Worm (Caenorhabditis elegans): Measurements from ENCODE around the gene unc-7.

The unc-7 gene

DNA sequence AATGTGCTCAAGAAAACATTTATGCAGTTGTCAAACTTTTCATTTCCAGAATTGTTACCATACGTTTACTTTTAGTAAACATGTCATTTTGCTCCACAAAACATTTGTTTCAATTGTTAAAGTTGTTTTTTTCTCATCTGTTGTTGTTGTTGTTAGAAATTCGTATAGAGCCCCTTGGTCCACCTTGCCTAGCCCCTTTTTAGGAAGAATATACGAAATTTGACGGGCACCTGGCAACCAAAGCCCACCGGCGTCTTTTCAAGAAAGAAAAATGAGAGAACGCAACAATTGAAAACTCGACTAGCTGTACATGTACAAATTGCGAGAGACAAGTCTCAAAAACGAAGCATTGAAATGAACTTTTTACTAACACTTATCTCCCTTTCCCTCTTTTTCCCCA lies 63.1 kb downstream of the unc-7 start, which contains the start of gene F09B12.5:
Gene F09B12.5, plus strand, starts transcription at position 301 of the 400 bp plus-strand sequence.
- TF ChIP-seq ZK546.5 (tag; optimal IDR thresholded peaks at IDR 0.05) (no peak), lin-13 (GFP tag; optimal IDR thresholded peaks at IDR 0.05) (no peak), unc-39 (tag; optimal IDR thresholded peaks at IDR 0.05) (no peak), ceh-16 (tag; optimal IDR thresholded peaks at IDR 0.05) (no peak), nhr-77 (tag; optimal IDR thresholded peaks at IDR 0.05) (no peak), elt-3 (tag; optimal IDR thresholded peaks at IDR 0.05) (no peak), lin-11 (tag; optimal IDR thresholded peaks at IDR 0.05) (no peak), elt-1 (tag; optimal IDR thresholded peaks at IDR 0.05) (no peak), unc-55 (GFP tag; optimal IDR thresholded peaks at IDR 0.05) (no peak), lin-39 (tag; optimal IDR thresholded peaks at IDR 0.05) (no peak), egl-27 (tag; optimal IDR thresholded peaks at IDR 0.05) (no peak), dmd-4 (tag; optimal IDR thresholded peaks at IDR 0.05) (no peak), nhr-12 (tag; optimal IDR thresholded peaks at IDR 0.05) (no peak), aly-2 (tag; optimal IDR thresholded peaks at IDR 0.05) (no peak), nhr-25 (tag; optimal IDR thresholded peaks at IDR 0.05) (no peak), peb-1 (tag; optimal IDR thresholded peaks at IDR 0.05) (no peak), Y55F3AM.14 (GFP tag; optimal IDR thresholded peaks at IDR 0.05) (no peak)

DNA sequence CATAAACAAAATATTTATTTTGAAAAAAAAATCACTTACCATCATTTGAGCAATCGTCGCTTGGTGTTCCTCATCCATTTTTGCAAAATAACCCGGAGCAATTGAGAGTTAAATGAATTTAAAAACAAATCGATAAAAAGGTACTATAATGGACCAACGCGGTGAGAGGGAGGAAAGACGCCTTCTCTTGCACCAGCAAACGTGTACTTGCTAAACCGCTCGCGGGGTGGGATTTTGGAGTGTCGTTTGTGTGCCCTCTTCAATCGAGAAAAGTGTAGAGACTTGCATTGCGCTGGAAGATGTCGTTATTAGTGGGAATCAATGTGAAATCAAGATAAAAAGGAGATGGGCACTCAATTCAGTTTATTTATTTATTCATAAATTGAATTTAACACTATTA lies 63.7 kb downstream of the unc-7 start, which contains the start of gene H40L08.1:
Gene H40L08.1, minus strand, starts transcription at position 292 of the 400 bp plus-strand sequence.
- TF ChIP-seq mab-5 (tag; optimal IDR thresholded peaks at IDR 0.05) (no peak), unc-62 (GFP tag; optimal IDR thresholded peaks at IDR 0.05) (no peak), sem-4 (tag; optimal IDR thresholded peaks at IDR 0.05) (no peak), sma-3 (GFP tag; optimal IDR thresholded peaks at IDR 0.05) (no peak), elt-1 (tag; optimal IDR thresholded peaks at IDR 0.05) (no peak), ceh-16 (tag; optimal IDR thresholded peaks at IDR 0.05) (no peak), nhr-12 (tag; optimal IDR thresholded peaks at IDR 0.05) (no peak), nhr-21 (tag; optimal IDR thresholded peaks at IDR 0.05) (no peak), lsy-2 (tag; optimal IDR thresholded peaks at IDR 0.05) (no peak), nhr-25 (tag; optimal IDR thresholded peaks at IDR 0.05) (no peak), mbf-1 (tag; optimal IDR thresholded peaks at IDR 0.05) (no peak), sma-9 (GFP tag; optimal IDR thresholded peaks at IDR 0.05) (peak; percentile 1), sma-9 (tag; optimal IDR thresholded peaks at IDR 0.05) (no peak), lin-11 (tag; optimal IDR thresholded peaks at IDR 0.05) (no peak), unc-55 (GFP tag; optimal IDR thresholded peaks at IDR 0.05) (peak; percentile 34), C34F6.9 (tag; optimal IDR thresholded peaks at IDR 0.05) (peak; percentile 31), elt-3 (tag; optimal IDR thresholded peaks at IDR 0.05) (no peak), F13H6.1 (tag; optimal IDR thresholded peaks at IDR 0.05) (no peak), blmp-1 (tag; optimal IDR thresholded peaks at IDR 0.05; ENCODE audit: insufficient read depth) (no peak), fos-1 (tag; optimal IDR thresholded peaks at IDR 0.05) (peak; percentile 2), snpc-4 (tag; optimal IDR thresholded peaks at IDR 0.05) (no peak), nhr-77 (tag; optimal IDR thresholded peaks at IDR 0.05) (no peak), nhr-10 (tag; optimal IDR thresholded peaks at IDR 0.05) (no peak), nhr-129 (tag; optimal IDR thresholded peaks at IDR 0.05) (peak; percentile 9), lin-13 (GFP tag; optimal IDR thresholded peaks at IDR 0.05) (peak; percentile 7), crh-2 (tag; optimal IDR thresholded peaks at IDR 0.05) (no peak), mdl-1 (tag; optimal IDR thresholded peaks at IDR 0.05) (no peak)

DNA sequence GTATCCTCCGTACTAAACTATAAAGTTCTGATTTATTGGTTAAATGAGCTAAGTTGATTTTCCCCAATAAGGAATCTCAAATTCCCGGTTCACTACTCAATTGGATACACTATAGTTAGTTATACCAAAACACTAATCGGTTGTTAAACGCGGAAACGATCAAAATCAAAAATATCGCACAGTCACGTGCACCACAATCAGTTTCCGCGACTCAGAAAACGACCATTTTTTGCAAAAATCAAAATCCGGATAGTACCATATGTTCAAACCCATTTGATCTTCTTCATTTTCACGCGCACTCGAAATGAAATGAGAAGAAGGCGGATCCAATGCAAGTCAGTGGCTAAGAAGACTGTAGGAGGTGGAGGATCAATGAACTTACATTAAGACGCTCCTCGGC lies 66.1 kb downstream of the unc-7 start:
- TF ChIP-seq lin-11 (tag; optimal IDR thresholded peaks at IDR 0.05) = no peak
- TF ChIP-seq unc-39 (tag; optimal IDR thresholded peaks at IDR 0.05) = no peak
- TF ChIP-seq sma-9 (GFP tag; optimal IDR thresholded peaks at IDR 0.05) = peak; percentile 55
- no peak for TF ChIP-seq sma-9 (tag; optimal IDR thresholded peaks at IDR 0.05)
- TF ChIP-seq sma-3 (GFP tag; optimal IDR thresholded peaks at IDR 0.05) = no peak
- TF ChIP-seq nhr-21 (tag; optimal IDR thresholded peaks at IDR 0.05) = peak; percentile 21
- no peak for TF ChIP-seq ztf-4 (tag; optimal IDR thresholded peaks at IDR 0.05)
- peak; percentile 13 for TF ChIP-seq nhr-129 (tag; optimal IDR thresholded peaks at IDR 0.05)
- TF ChIP-seq unc-55 (GFP tag; optimal IDR thresholded peaks at IDR 0.05) = no peak

DNA sequence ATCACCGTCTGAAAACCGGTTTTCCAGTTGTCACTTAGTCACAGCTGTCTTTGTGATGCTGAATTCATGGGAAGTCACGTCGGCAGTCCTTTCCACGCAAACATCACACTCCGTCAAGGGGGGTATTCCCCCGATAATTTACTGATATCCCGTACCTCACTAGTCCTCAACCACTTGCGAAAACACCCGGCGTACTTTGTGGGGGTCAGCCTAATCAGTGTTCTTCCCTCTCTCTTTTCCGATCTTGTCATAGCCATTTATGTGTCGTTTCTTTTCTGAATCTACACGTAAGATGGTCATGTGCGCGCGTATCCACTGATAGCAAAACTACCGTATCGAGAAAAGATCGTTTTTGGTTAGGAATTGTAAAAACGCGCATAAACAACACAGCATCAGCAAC lies 68.1 kb downstream of the unc-7 start:
- TF ChIP-seq lsy-2 (tag; optimal IDR thresholded peaks at IDR 0.05) = peak in 1 of 2 experiments; percentile 36
- no peak for TF ChIP-seq nhr-77 (tag; optimal IDR thresholded peaks at IDR 0.05)
- no peak for TF ChIP-seq unc-39 (tag; optimal IDR thresholded peaks at IDR 0.05)
- TF ChIP-seq sma-3 (GFP tag; optimal IDR thresholded peaks at IDR 0.05) = peak; percentile 86
- TF ChIP-seq nhr-6 (tag; optimal IDR thresholded peaks at IDR 0.05) = no peak
- no peak for TF ChIP-seq lin-13 (GFP tag; optimal IDR thresholded peaks at IDR 0.05)
- no peak for TF ChIP-seq ama-1 (optimal IDR thresholded peaks at IDR 0.05)
- peak; percentile 50 for TF ChIP-seq nhr-129 (tag; optimal IDR thresholded peaks at IDR 0.05)
- TF ChIP-seq nhr-21 (tag; optimal IDR thresholded peaks at IDR 0.05) = peak; percentile 87
- TF ChIP-seq elt-3 (tag; optimal IDR thresholded peaks at IDR 0.05) = no peak
- TF ChIP-seq egl-27 (tag; optimal IDR thresholded peaks at IDR 0.05) = no peak
- TF ChIP-seq nhr-25 (tag; optimal IDR thresholded peaks at IDR 0.05) = peak; percentile 80
- TF ChIP-seq Y55F3AM.14 (GFP tag; optimal IDR thresholded peaks at IDR 0.05) = no peak
- TF ChIP-seq unc-62 (GFP tag; optimal IDR thresholded peaks at IDR 0.05) = no peak
- peak; percentile 84 for TF ChIP-seq sma-9 (GFP tag; optimal IDR thresholded peaks at IDR 0.05)
- no peak for TF ChIP-seq sma-9 (tag; optimal IDR thresholded peaks at IDR 0.05)
